Fruit fly (Drosophila melanogaster) whole organism, embryonic: Measurements from ENCODE around the gene CG2021.

Experiments used
- Ada2b ChIP-seq: fragments of 200-800 bp; sonication (Bioruptor generic); IDR thresholded peaks from 2 replicates; pipeline ENCODE4 v1.3.6; 2022; ENCODE audit warnings: missing biosample characterization, missing genetic modification characterization
- Aef1 ChIP-seq: fragments of 200-800 bp; sonication (Bioruptor generic); IDR thresholded peaks from 3 replicates; pipeline ENCODE4 v1.3.6; 2022; ENCODE audit warnings: missing biosample characterization, missing genetic modification characterization
- B-H2 ChIP-seq: fragments of 200-800 bp; sonication (Bioruptor generic); optimal IDR thresholded peaks from 2 replicates; lab custom pipeline; 2018; ENCODE audit warnings: missing biosample characterization, mild to moderate bottlenecking, missing genetic modification characterization
- BEAF-32 ChIP-seq: fragments of 200-800 bp; sonication (Bioruptor generic); optimal IDR thresholded peaks from 3 replicates; lab custom pipeline; 2017; ENCODE audit warnings: missing biosample characterization, missing genetic modification characterization, mild to moderate bottlenecking, moderate library complexity, missing genetic modification reagents
- C15 ChIP-seq: fragments of 200-800 bp; sonication (Bioruptor generic); IDR thresholded peaks from 3 replicates; pipeline ENCODE4 v1.3.6; 2022; ENCODE audit warnings: missing biosample characterization, missing genetic modification characterization
- CG10321 ChIP-seq: fragments of 200-800 bp; sonication (Bioruptor generic); IDR thresholded peaks from 2 replicates; pipeline ENCODE4 v1.3.6; 2022; ENCODE audit warnings: missing biosample characterization, missing genetic modification characterization
- CG11560 ChIP-seq: fragments of 200-800 bp; sonication (Bioruptor generic); IDR thresholded peaks from 3 replicates; pipeline ENCODE4 v1.3.6; 2022; ENCODE audit warnings: missing biosample characterization, missing genetic modification characterization
- CG12104 ChIP-seq: fragments of 200-800 bp; sonication (Bioruptor generic); optimal IDR thresholded peaks from 3 replicates; lab custom pipeline; 2016; ENCODE audit warnings: missing biosample characterization, missing genetic modification characterization
- CG12155 ChIP-seq: fragments of 200-800 bp; sonication (Bioruptor generic); optimal IDR thresholded peaks from 3 replicates; lab custom pipeline; 2016; ENCODE audit warnings: missing biosample characterization, missing genetic modification characterization
- CG14050 ChIP-seq: fragments of 200-800 bp; sonication (Bioruptor generic); IDR thresholded peaks from 3 replicates; pipeline ENCODE4 v1.3.6; 2022; ENCODE audit warnings: missing biosample characterization, missing genetic modification characterization
- CG15073 ChIP-seq: fragments of 200-800 bp; sonication (Bioruptor generic); optimal IDR thresholded peaks from 2 replicates; lab custom pipeline; 2016; ENCODE audit warnings: missing biosample characterization, missing genetic modification characterization
- CG1602 ChIP-seq: fragments of 200-800 bp; sonication (Bioruptor generic); optimal IDR thresholded peaks from 3 replicates; lab custom pipeline; 2016; ENCODE audit warnings: missing biosample characterization, missing genetic modification characterization
- CG2678 ChIP-seq: fragments of 200-800 bp; sonication (Bioruptor generic); optimal IDR thresholded peaks from 3 replicates; lab custom pipeline; 2019; ENCODE audit warnings: missing biosample characterization, mild to moderate bottlenecking, missing genetic modification characterization, moderate library complexity
- CG30020 ChIP-seq: fragments of 200-800 bp; optimal IDR thresholded peaks from 2 replicates; lab custom pipeline; 2019; ENCODE audit warnings: missing biosample characterization, mild to moderate bottlenecking, missing genetic modification characterization, moderate library complexity
- CG31224 ChIP-seq: fragments of 200-800 bp; sonication (Bioruptor generic); IDR thresholded peaks from 2 replicates; pipeline ENCODE4 v1.3.6; 2022; ENCODE audit warnings: missing biosample characterization, missing genetic modification characterization
- CG4617 ChIP-seq: fragments of 200-800 bp; sonication (Bioruptor generic); optimal IDR thresholded peaks from 3 replicates; lab custom pipeline; 2016; ENCODE audit warnings: missing biosample characterization, missing genetic modification characterization, borderline replicate concordance
- CG7556 ChIP-seq: fragments of 200-800 bp; sonication (Bioruptor generic); optimal IDR thresholded peaks from 2 replicates; lab custom pipeline; 2017; ENCODE audit warnings: missing biosample characterization, mild to moderate bottlenecking, missing genetic modification characterization
- CG8359 ChIP-seq: fragments of 200-800 bp; sonication (Bioruptor generic); optimal IDR thresholded peaks from 2 replicates; lab custom pipeline; 2017; ENCODE audit warnings: missing biosample characterization, mild to moderate bottlenecking, missing genetic modification characterization, borderline replicate concordance
- CG9932 ChIP-seq: fragments of 200-800 bp; sonication (Bioruptor generic); IDR thresholded peaks from 2 replicates; pipeline ENCODE4 v1.3.6; 2022; ENCODE audit warnings: missing biosample characterization, missing genetic modification characterization
- Ets97D ChIP-seq: fragments of 200-800 bp; sonication (Bioruptor generic); optimal IDR thresholded peaks from 3 replicates; lab custom pipeline; 2016; ENCODE audit warnings: missing biosample characterization, missing genetic modification characterization
- Fer1 ChIP-seq: fragments of 200-800 bp; sonication (Bioruptor generic); optimal IDR thresholded peaks from 2 replicates; lab custom pipeline; 2017; ENCODE audit warnings: missing biosample characterization, mild to moderate bottlenecking, missing genetic modification characterization
- Gug ChIP-seq: fragments of 200-800 bp; sonication (Bioruptor generic); IDR thresholded peaks from 4 replicates; pipeline ENCODE4 v1.3.6; 2022; ENCODE audit warnings: missing biosample characterization, missing genetic modification characterization
- HLH3B ChIP-seq: fragments of 200-800 bp; sonication (Bioruptor generic); IDR thresholded peaks from 2 replicates; pipeline ENCODE4 v1.3.6; 2022; ENCODE audit warnings: missing biosample characterization, missing genetic modification characterization
- Hmx ChIP-seq: fragments of 200-800 bp; sonication (Bioruptor generic); optimal IDR thresholded peaks from 2 replicates; lab custom pipeline; 2016; ENCODE audit warnings: missing biosample characterization, missing genetic modification characterization
- Hr39 ChIP-seq: fragments of >200 bp; optimal IDR thresholded peaks from 2 replicates; lab custom pipeline; 2017
- Mad ChIP-seq: fragments of 200-800 bp; sonication (Bioruptor generic); optimal IDR thresholded peaks from 2 replicates; lab custom pipeline; 2016; ENCODE audit warnings: missing biosample characterization, missing genetic modification characterization
- Mes4 ChIP-seq: fragments of 200-800 bp; sonication (Bioruptor generic); optimal IDR thresholded peaks from 2 replicates; lab custom pipeline; 2016; ENCODE audit warnings: missing biosample characterization, missing genetic modification characterization
- Myb ChIP-seq: fragments of 200-800 bp; sonication (Bioruptor generic); optimal IDR thresholded peaks from 2 replicates; lab custom pipeline; 2016; ENCODE audit warnings: missing biosample characterization, missing genetic modification characterization
- Side ChIP-seq: fragments of 200-800 bp; sonication (Bioruptor generic); optimal IDR thresholded peaks from 2 replicates; lab custom pipeline; 2016; ENCODE audit warnings: missing biosample characterization, missing genetic modification characterization
- Usf ChIP-seq: fragments of 200-800 bp; sonication (Bioruptor generic); optimal IDR thresholded peaks from 2 replicates; lab custom pipeline; 2017; ENCODE audit warnings: missing genotype, missing biosample characterization, missing genetic modification characterization
- Xbp1 ChIP-seq: fragments of 200-800 bp; sonication (Bioruptor generic); optimal IDR thresholded peaks from 3 replicates; lab custom pipeline; 2016; ENCODE audit warnings: missing biosample characterization, mild to moderate bottlenecking, missing genetic modification characterization
- ac ChIP-seq: fragments of 200-800 bp; sonication (Bioruptor generic); optimal IDR thresholded peaks from 3 replicates; lab custom pipeline; 2017; ENCODE audit warnings: missing biosample characterization, mild to moderate bottlenecking, missing genetic modification characterization
- bowl ChIP-seq: fragments of 200-800 bp; sonication (Bioruptor generic); IDR thresholded peaks from 2 replicates; pipeline ENCODE4 v1.3.6; 2022; ENCODE audit warnings: missing biosample characterization, missing genetic modification characterization
- crp ChIP-seq, 2 experiments: fragments of 200-800 bp; sonication (Bioruptor generic); optimal IDR thresholded peaks; 2 replicates in 1 of 2; 3 replicates in 1 of 2; lab custom pipeline; 2017; ENCODE audit warnings: missing biosample characterization in 2 of 2, missing genetic modification characterization in 2 of 2, mild to moderate bottlenecking in 1 of 2, moderate library complexity in 1 of 2
- danr ChIP-seq: fragments of 200-800 bp; sonication (Bioruptor generic); IDR thresholded peaks from 2 replicates; pipeline ENCODE4 v1.3.6; 2022; ENCODE audit warnings: missing biosample characterization, missing genetic modification characterization
- emc ChIP-seq: fragments of 200-800 bp; sonication (Bioruptor generic); optimal IDR thresholded peaks from 2 replicates; lab custom pipeline; 2016; ENCODE audit warnings: missing biosample characterization, missing genetic modification characterization
- hb ChIP-seq: fragments of 200-800 bp; sonication (Bioruptor generic); IDR thresholded peaks from 3 replicates; pipeline ENCODE4 v1.3.6; 2022; ENCODE audit warnings: missing biosample characterization, missing genetic modification characterization; ENCODE audit not compliant: partially characterized antibody
- jigr1 ChIP-seq: fragments of 200-800 bp; sonication (Bioruptor generic); IDR thresholded peaks from 3 replicates; pipeline ENCODE4 v1.3.6; 2022; ENCODE audit warnings: missing biosample characterization, missing genetic modification characterization
- kay ChIP-seq: fragments of 200-800 bp; sonication (Bioruptor generic); optimal IDR thresholded peaks from 2 replicates; lab custom pipeline; 2016; ENCODE audit warnings: missing biosample characterization, missing genetic modification characterization
- lmd ChIP-seq: fragments of 200-800 bp; sonication (Bioruptor generic); IDR thresholded peaks from 2 replicates; pipeline ENCODE4 v1.3.6; 2022; ENCODE audit warnings: missing biosample characterization, missing genetic modification characterization
- maf-S ChIP-seq: fragments of 200-800 bp; sonication (Bioruptor generic); optimal IDR thresholded peaks from 2 replicates; lab custom pipeline; 2016; ENCODE audit warnings: missing biosample characterization, missing genetic modification characterization
- otp ChIP-seq: fragments of 200-800 bp; sonication (Bioruptor generic); IDR thresholded peaks from 3 replicates; pipeline ENCODE4, ENCODE4 v1.3.6; 2022; ENCODE audit warnings: missing biosample characterization, missing genetic modification characterization
- pb ChIP-seq: fragments of 200-800 bp; sonication (Bioruptor generic); optimal IDR thresholded peaks from 3 replicates; lab custom pipeline; 2016; ENCODE audit warnings: missing biosample characterization, missing genetic modification characterization
- pita ChIP-seq: fragments of 200-800 bp; sonication (Bioruptor generic); optimal IDR thresholded peaks from 2 replicates; lab custom pipeline; 2017; ENCODE audit warnings: missing biosample characterization, mild to moderate bottlenecking, missing genetic modification characterization
- pzg ChIP-seq: fragments of 200-800 bp; sonication (Bioruptor generic); optimal IDR thresholded peaks from 3 replicates; lab custom pipeline; 2018; ENCODE audit warnings: missing biosample characterization, mild to moderate bottlenecking, missing genetic modification characterization, moderate library complexity
- shn ChIP-seq: fragments of 200-800 bp; sonication (Bioruptor generic); optimal IDR thresholded peaks from 3 replicates; lab custom pipeline; 2016; ENCODE audit warnings: missing biosample characterization, missing genetic modification characterization
- sisA ChIP-seq: fragments of 200-800 bp; sonication (Bioruptor generic); IDR thresholded peaks from 2 replicates; pipeline ENCODE4 v1.3.6; 2022; ENCODE audit warnings: missing biosample characterization, missing genetic modification characterization
- ssp ChIP-seq: fragments of 200-800 bp; sonication (Bioruptor generic); IDR thresholded peaks from 2 replicates; pipeline ENCODE4 v1.3.6; 2022; ENCODE audit warnings: missing biosample characterization, missing genetic modification characterization
- ttk ChIP-seq: fragments of 200-800 bp; sonication (Bioruptor generic); IDR thresholded peaks from 2 replicates; pipeline ENCODE4 v2.1.2; 2022; ENCODE audit warnings: missing biosample characterization, missing genetic modification characterization
- twi ChIP-seq: fragments of 200-800 bp; optimal IDR thresholded peaks from 2 replicates; lab custom pipeline; 2019; ENCODE audit warnings: missing biosample characterization, mild to moderate bottlenecking, missing genetic modification characterization, moderate library complexity

CG2021 gene

dm6 chr3L:1740129-1740975, 36.9 kb downstream of the CG2021 start (continued):
- TF ChIP-seq Gug (peak; percentile 62), Hmx (GFP tag; lab: Kevin White, UChicago) (peak; percentile 46), Xbp1 (GFP tag; lab: Kevin White, UChicago) (peak; percentile 81), CG31224 (GFP tag; lab: Robert Waterston, UW) (peak; percentile 67), CG4617 (GFP tag; lab: Kevin White, UChicago) (no peak), emc (no peak), pita (GFP tag; lab: Kevin White, UChicago) (no peak), Hr39 (lab: Kevin White, UChicago) (no peak), sisA (peak; percentile 71), pb (GFP tag; lab: Kevin White, UChicago) (peak; percentile 32), CG9932 (GFP tag; lab: Robert Waterston, UW) (peak; percentile 63), Aef1 (peak; percentile 73), B-H2 (GFP tag; lab: Kevin White, UChicago) (no peak), CG14050 (GFP tag; lab: Robert Waterston, UW) (peak; percentile 73; the same call in 2 of the 3 replicates), CG15073 (GFP tag; lab: Kevin White, UChicago) (no peak), BEAF-32 (GFP tag; lab: Kevin White, UChicago) (no peak), C15 (GFP tag; lab: Robert Waterston, UW) (peak; percentile 42; the same call in 1 of the 3 replicates), Usf (peak; percentile 26), pzg (GFP tag; lab: Kevin White, UChicago) (no peak), CG1602 (GFP tag; lab: Kevin White, UChicago) (peak; percentile 44), ttk (GFP tag; lab: Robert Waterston, UW) (peak; percentile 72), Mes4 (GFP tag; lab: Kevin White, UChicago) (no peak), CG8359 (GFP tag; lab: Kevin White, UChicago) (no peak), CG12104 (GFP tag; lab: Kevin White, UChicago) (no peak), shn (GFP tag; lab: Kevin White, UChicago) (peak; percentile 51), Myb (peak; percentile 37), ssp (GFP tag; lab: Robert Waterston, UW) (peak; percentile 61), Side (GFP tag; lab: Kevin White, UChicago) (peak; percentile 23), Ada2b (GFP tag; lab: Robert Waterston, UW) (no peak), CG12155 (GFP tag; lab: Kevin White, UChicago) (peak; percentile 56), maf-S (GFP tag; lab: Kevin White, UChicago) (peak; percentile 48), kay (GFP tag; lab: Kevin White, UChicago) (peak; percentile 37), twi (tag; lab: Kevin White, UChicago) (no peak), CG7556 (GFP tag; lab: Kevin White, UChicago) (peak; percentile 7), danr (0 out of 2 replicates have a peak, but pooled peaks have one; percentile 29), crp (GFP tag; optimal IDR thresholded peaks at IDR 0.05; lab: Kevin White, UChicago) (peak in 1 of 2 experiments; percentile 15), Mad (peak; percentile 42), CG2678 (tag; lab: Kevin White, UChicago) (peak; percentile 66), CG10321 (GFP tag; lab: Robert Waterston, UW) (peak; percentile 34; the same call in 1 of the 2 replicates), Fer1 (no peak), CG30020 (tag; lab: Kevin White, UChicago) (no peak), otp (GFP tag; lab: Robert Waterston, UW) (peak; percentile 54; the same call in 1 of the 3 replicates), CG11560 (tag; lab: Robert Waterston, UW) (peak; percentile 45; the same call in 1 of the 3 replicates), lmd (GFP tag; lab: Robert Waterston, UW) (peak; percentile 84), ac (GFP tag; lab: Kevin White, UChicago) (no peak), jigr1 (GFP tag; lab: Robert Waterston, UW) (peak; percentile 47; the same call in 2 of the 3 replicates), Ets97D (GFP tag; lab: Kevin White, UChicago) (peak; percentile 19), hb (GFP tag; lab: Robert Waterston, UW) (no peak), bowl (peak; percentile 74; the same call in 1 of the 2 replicates), HLH3B (GFP tag; lab: Robert Waterston, UW) (peak; percentile 50; the same call in 1 of the 2 replicates)
